Worm (Caenorhabditis elegans) whole organism, mixed stage, embryonic: Measurements from ENCODE around the gene C45H4.18.
"Not testable (repeated sequence)": the region's sequence is repeated elsewhere in the genome, so short reads cannot be mapped to it uniquely, and the experiment has no call there.

Source experiments
- M03D4.4 ChIP-seq: sonication (generic microtip); optimal IDR thresholded peaks from 2 replicates; lab custom pipeline; 2017; ENCODE audit warnings: mild to moderate bottlenecking, missing genetic modification characterization, missing compliant biosample characterization
- bed-3 ChIP-seq: fragments of 200-800 bp; sonication (Bioruptor generic); optimal IDR thresholded peaks from 3 replicates; lab custom pipeline; 2018; ENCODE audit warnings: mild to moderate bottlenecking, missing genetic modification characterization, moderate library complexity, missing compliant biosample characterization
- blmp-1 ChIP-seq: fragments of 150-350 bp; optimal IDR thresholded peaks from 2 replicates; lab custom pipeline; 2014; ENCODE audit warnings: missing biosample characterization, missing genetic modification characterization
- ceh-39 ChIP-seq: fragments of 150-350 bp; optimal IDR thresholded peaks from 2 replicates; lab custom pipeline; 2014; ENCODE audit warnings: missing biosample characterization, missing genetic modification characterization
- ceh-43 ChIP-seq: fragments of 200-800 bp; sonication (Bioruptor generic); optimal IDR thresholded peaks from 2 replicates; lab custom pipeline; 2018; ENCODE audit warnings: mild to moderate bottlenecking, missing genetic modification characterization, moderate library complexity, missing compliant biosample characterization
- ceh-83 ChIP-seq: fragments of 200-800 bp; sonication (Bioruptor generic); optimal IDR thresholded peaks from 2 replicates; lab custom pipeline; 2018; ENCODE audit warnings: mild to moderate bottlenecking, missing genetic modification characterization, missing compliant biosample characterization
- ces-1 ChIP-seq: fragments of 150-350 bp; optimal IDR thresholded peaks from 2 replicates; lab custom pipeline; 2014; ENCODE audit warnings: missing biosample characterization, missing genetic modification reagents, missing genetic modification characterization
- cnd-1 ChIP-seq: fragments of 200-800 bp; sonication (Bioruptor generic); optimal IDR thresholded peaks from 2 replicates; lab custom pipeline; 2018; ENCODE audit warnings: mild to moderate bottlenecking, missing genetic modification characterization, missing compliant biosample characterization
- drap-1 ChIP-seq: fragments of 200-800 bp; sonication (Bioruptor generic); optimal IDR thresholded peaks from 3 replicates; lab custom pipeline; 2018; ENCODE audit warnings: mild to moderate bottlenecking, missing genetic modification characterization, missing compliant biosample characterization
- elt-1 ChIP-seq: sonication (generic microtip); optimal IDR thresholded peaks from 2 replicates; lab custom pipeline; 2017; ENCODE audit warnings: missing genetic modification characterization, mild to moderate bottlenecking, missing compliant biosample characterization, antibody characterized with exemption, moderate library complexity, borderline replicate concordance; ENCODE audit not compliant: insufficient read depth
- elt-3 ChIP-seq: fragments of 150-350 bp; optimal IDR thresholded peaks from 2 replicates; lab custom pipeline; 2014; ENCODE audit warnings: missing biosample characterization, missing genetic modification characterization
- flh-1 ChIP-seq: fragments of 200-800 bp; sonication (Bioruptor generic); optimal IDR thresholded peaks from 2 replicates; lab custom pipeline; 2018; ENCODE audit warnings: mild to moderate bottlenecking, missing genetic modification characterization, moderate library complexity, missing compliant biosample characterization
- ham-2 ChIP-seq: fragments of 200-800 bp; sonication (Bioruptor generic); optimal IDR thresholded peaks from 2 replicates; lab custom pipeline; 2018; ENCODE audit warnings: mild to moderate bottlenecking, missing genetic modification characterization, missing compliant biosample characterization
- hlh-1 ChIP-seq: fragments of 150-350 bp; optimal IDR thresholded peaks from 2 replicates; lab custom pipeline; 2014; ENCODE audit warnings: missing biosample characterization, missing genetic modification reagents, missing genetic modification characterization
- lin-13 ChIP-seq: fragments of 150-350 bp; optimal IDR thresholded peaks from 2 replicates; lab custom pipeline; 2014; ENCODE audit warnings: missing biosample characterization, missing genetic modification characterization
- lin-32 ChIP-seq: fragments of 200-800 bp; sonication (Bioruptor generic); optimal IDR thresholded peaks from 2 replicates; lab custom pipeline; 2018; ENCODE audit warnings: mild to moderate bottlenecking, missing genetic modification characterization, missing compliant biosample characterization
- mab-5 ChIP-seq: fragments of 150-350 bp; optimal IDR thresholded peaks from 2 replicates; lab custom pipeline; 2014; ENCODE audit warnings: missing biosample characterization, missing genetic modification characterization
- mep-1 ChIP-seq: fragments of 150-350 bp; optimal IDR thresholded peaks from 2 replicates; lab custom pipeline; 2017; ENCODE audit warnings: missing biosample characterization, missing genetic modification reagents, missing genetic modification characterization, inconsistent platforms
- mls-2 ChIP-seq: sonication (generic microtip); optimal IDR thresholded peaks from 2 replicates; lab custom pipeline; 2016; ENCODE audit warnings: mild to moderate bottlenecking, missing genetic modification characterization, moderate library complexity, missing compliant biosample characterization
- nhr-12 ChIP-seq: fragments of 150-350 bp; optimal IDR thresholded peaks from 2 replicates; lab custom pipeline; 2014; ENCODE audit warnings: missing biosample characterization, missing genetic modification characterization
- nhr-2 ChIP-seq: fragments of 150-350 bp; optimal IDR thresholded peaks from 2 replicates; lab custom pipeline; 2014; ENCODE audit warnings: missing biosample characterization, missing genetic modification characterization
- nhr-28 ChIP-seq: fragments of 150-350 bp; optimal IDR thresholded peaks from 2 replicates; lab custom pipeline; 2014; ENCODE audit warnings: missing biosample characterization, missing genetic modification characterization
- pha-4 ChIP-seq: fragments of 150-350 bp; optimal IDR thresholded peaks from 2 replicates; lab custom pipeline; 2018; ENCODE audit warnings: missing biosample characterization, missing genetic modification reagents, missing genetic modification characterization
- sem-2 ChIP-seq: fragments of 200-800 bp; sonication (Bioruptor generic); optimal IDR thresholded peaks from 2 replicates; lab custom pipeline; 2018; ENCODE audit warnings: mild to moderate bottlenecking, missing genetic modification characterization, missing compliant biosample characterization
- snpc-4 ChIP-seq: fragments of 150-350 bp; optimal IDR thresholded peaks from 2 replicates; lab custom pipeline; 2014; ENCODE audit warnings: missing biosample characterization, missing genetic modification characterization
- sptf-1 ChIP-seq: sonication (generic microtip); optimal IDR thresholded peaks from 2 replicates; lab custom pipeline; 2017; ENCODE audit warnings: mild to moderate bottlenecking, missing genetic modification characterization, moderate library complexity, missing compliant biosample characterization
- tbx-8 ChIP-seq: fragments of 200-800 bp; sonication (Bioruptor generic); optimal IDR thresholded peaks from 2 replicates; lab custom pipeline; 2018; ENCODE audit warnings: mild to moderate bottlenecking, missing genetic modification characterization, moderate library complexity, missing compliant biosample characterization
- unc-120 ChIP-seq: sonication (generic microtip); optimal IDR thresholded peaks from 2 replicates; lab custom pipeline; 2017; ENCODE audit warnings: missing genetic modification characterization, missing compliant biosample characterization; ENCODE audit not compliant: poor library complexity, severe bottlenecking
- unc-62 ChIP-seq: fragments of 150-350 bp; optimal IDR thresholded peaks from 2 replicates; lab custom pipeline; 2014; ENCODE audit warnings: missing biosample characterization, missing genetic modification reagents, missing genetic modification characterization
- zip-8 ChIP-seq: fragments of 150-350 bp; optimal IDR thresholded peaks from 2 replicates; lab custom pipeline; 2014; ENCODE audit warnings: missing biosample characterization, missing genetic modification characterization

Gene C45H4.18

ce11 chrV:2134340-2134739 lies 41.0 kb upstream of the C45H4.18 start:
- TF ChIP-seq zip-8 (tag; lab: Kevin White, UChicago), result no peak
- TF ChIP-seq hlh-1 (tag; lab: Kevin White, UChicago), result no peak
- no peak for TF ChIP-seq unc-62 (GFP tag; lab: Kevin White, UChicago)
- no peak for TF ChIP-seq nhr-28 (tag; lab: Kevin White, UChicago)
- TF ChIP-seq blmp-1 (tag; lab: Kevin White, UChicago), result no peak
- TF ChIP-seq mls-2 (tag; lab: Kevin White, UChicago), result no peak
- TF ChIP-seq drap-1, result no peak
- no peak for TF ChIP-seq nhr-2 (tag; lab: Kevin White, UChicago)

ce11 chrV:2135323-2135722 lies 40.0 kb upstream of the C45H4.18 start:
- TF ChIP-seq ceh-39 (tag; lab: Kevin White, UChicago), result no peak
- peak; percentile 8 for TF ChIP-seq sptf-1
- peak; percentile 34 for TF ChIP-seq unc-120 (tag; lab: Kevin White, UChicago)

ce11 chrV:2137010-2137409 lies 38.3 kb upstream of the C45H4.18 start:
- TF ChIP-seq sem-2 (GFP tag; lab: Kevin White, UChicago) (no peak), flh-1 (GFP tag; lab: Kevin White, UChicago) (no peak)

DNA sequence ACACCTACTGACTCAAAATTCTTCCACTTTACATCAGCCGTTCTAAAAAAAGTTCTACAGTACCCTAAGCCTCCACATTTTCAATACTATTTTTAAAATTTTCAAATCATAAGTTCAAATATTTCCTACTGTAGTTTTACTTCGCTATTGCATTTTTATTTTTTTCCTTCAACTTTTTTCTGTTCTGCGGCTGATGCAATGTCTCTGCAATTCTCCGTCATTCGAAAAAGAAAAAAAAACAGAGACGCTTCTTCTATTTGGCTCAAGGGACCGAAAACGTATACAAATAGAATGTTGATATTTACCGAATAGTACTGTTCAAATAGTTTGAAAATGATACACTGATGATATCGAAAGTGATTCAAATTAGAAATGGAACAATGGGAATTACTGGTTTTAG lies 37.1 kb upstream of the C45H4.18 start:
- TF ChIP-seq lin-32 (GFP tag; lab: Kevin White, UChicago) (no peak), mab-5 (no peak), flh-1 (GFP tag; lab: Kevin White, UChicago) (no peak), ces-1 (GFP tag; lab: Kevin White, UChicago) (no peak), drap-1 (no peak), unc-62 (GFP tag; lab: Kevin White, UChicago) (no peak), snpc-4 (tag; lab: Kevin White, UChicago) (no peak), bed-3 (GFP tag; lab: Kevin White, UChicago) (no peak), unc-120 (tag; lab: Kevin White, UChicago) (no peak), mls-2 (tag; lab: Kevin White, UChicago) (no peak), cnd-1 (no peak), lin-13 (tag; lab: Kevin White, UChicago) (no peak), nhr-2 (tag; lab: Kevin White, UChicago) (no peak), ceh-39 (tag; lab: Kevin White, UChicago) (no peak), ceh-83 (GFP tag; lab: Kevin White, UChicago) (no peak), ham-2 (no peak), pha-4 (tag; lab: Kevin White, UChicago) (no peak)

DNA sequence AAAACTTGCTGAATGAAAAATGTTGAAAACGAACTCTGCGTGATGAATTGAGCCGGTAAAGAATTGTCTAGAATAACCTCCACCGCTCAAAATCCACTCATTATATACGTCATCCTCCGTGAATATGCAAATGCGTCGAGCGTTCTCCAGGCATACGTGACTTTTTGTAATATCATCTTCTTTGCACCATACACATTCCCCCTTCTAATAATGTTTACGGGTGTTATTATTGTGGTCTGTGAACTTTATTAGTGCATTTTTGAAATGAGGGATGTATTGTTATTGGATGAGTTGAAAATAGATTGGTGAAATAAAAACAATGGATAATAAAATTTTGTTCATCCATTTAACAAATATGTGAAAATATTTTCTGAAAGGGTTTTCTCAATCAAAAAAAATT lies 35.4 kb upstream of the C45H4.18 start, which contains the start of gene F22F7.7:
TSS of gene F22F7.7 (minus strand) at position 125 of the 400 bp plus-strand sequence.
- TF ChIP-seq nhr-12 (tag; lab: Kevin White, UChicago) (no peak), mep-1 (tag; lab: Kevin White, UChicago) (no peak), lin-32 (GFP tag; lab: Kevin White, UChicago) (no peak), elt-1 (tag; lab: Kevin White, UChicago) (no peak), elt-3 (tag; lab: Kevin White, UChicago) (no peak), bed-3 (GFP tag; lab: Kevin White, UChicago) (no peak), unc-62 (GFP tag; lab: Kevin White, UChicago) (no peak), ceh-43 (GFP tag; lab: Kevin White, UChicago) (no peak), ceh-83 (GFP tag; lab: Kevin White, UChicago) (no peak), M03D4.4 (no peak), sptf-1 (no peak), tbx-8 (GFP tag; lab: Kevin White, UChicago) (no peak), ceh-39 (tag; lab: Kevin White, UChicago) (no peak)
- TF ChIP-seq, all 35 proteins: peak for 0

ce11 chrV:2144408-2144807 lies 30.9 kb upstream of the C45H4.18 start, which contains the start of gene F22F7.12:
Gene F22F7.12 (minus strand): TSS chrV:2144508.
- not testable (repeated sequence) for TF ChIP-seq tbx-8 (GFP tag; lab: Kevin White, UChicago); mep-1 (tag; lab: Kevin White, UChicago); mls-2 (tag; lab: Kevin White, UChicago)
